Fruit fly (Drosophila melanogaster) whole organism, embryonic: ENCODE results near the gene ebd1.

ENCODE experiments used
- ATbp ChIP-seq: fragments of 200-800 bp; sonication (Bioruptor generic); optimal IDR thresholded peaks from 2 replicates; lab custom pipeline; 2017; ENCODE audit warnings: missing biosample characterization, mild to moderate bottlenecking, missing genetic modification characterization, missing genetic modification reagents
- BEAF-32 ChIP-seq: fragments of 200-800 bp; sonication (Bioruptor generic); optimal IDR thresholded peaks from 3 replicates; lab custom pipeline; 2017; ENCODE audit warnings: missing biosample characterization, missing genetic modification characterization, mild to moderate bottlenecking, moderate library complexity, missing genetic modification reagents
- Bteb2 ChIP-seq: fragments of 200-800 bp; sonication (Bioruptor generic); optimal IDR thresholded peaks from 2 replicates; lab custom pipeline; 2016; ENCODE audit warnings: missing biosample characterization, missing genetic modification characterization
- CG11085 ChIP-seq: fragments of 200-800 bp; sonication (Bioruptor generic); IDR thresholded peaks from 2 replicates; pipeline ENCODE4 v1.3.6; 2022; ENCODE audit warnings: missing biosample characterization, missing genetic modification characterization
- CG11398 ChIP-seq: fragments of 200-800 bp; sonication (Bioruptor generic); optimal IDR thresholded peaks from 2 replicates; lab custom pipeline; 2016; ENCODE audit warnings: missing biosample characterization, missing genetic modification characterization
- CG11504 ChIP-seq: fragments of 200-800 bp; sonication (Bioruptor generic); optimal IDR thresholded peaks from 3 replicates; lab custom pipeline; 2019; ENCODE audit warnings: missing biosample characterization, mild to moderate bottlenecking, missing genetic modification characterization, moderate library complexity
- CG12155 ChIP-seq: fragments of 200-800 bp; sonication (Bioruptor generic); optimal IDR thresholded peaks from 3 replicates; lab custom pipeline; 2016; ENCODE audit warnings: missing biosample characterization, missing genetic modification characterization
- CG1233 ChIP-seq: fragments of 200-800 bp; sonication (Bioruptor generic); optimal IDR thresholded peaks from 4 replicates; lab custom pipeline; 2018; ENCODE audit warnings: missing biosample characterization, mild to moderate bottlenecking, missing genetic modification characterization
- CG13296 ChIP-seq: fragments of 200-800 bp; sonication (Bioruptor generic); optimal IDR thresholded peaks from 3 replicates; lab custom pipeline; 2018; ENCODE audit warnings: missing biosample characterization, mild to moderate bottlenecking, missing genetic modification characterization
- CG13424 ChIP-seq: fragments of 200-800 bp; sonication (Bioruptor generic); optimal IDR thresholded peaks from 2 replicates; lab custom pipeline; 2019; ENCODE audit warnings: missing biosample characterization, mild to moderate bottlenecking, missing genetic modification characterization, moderate library complexity
- CG14050 ChIP-seq: fragments of 200-800 bp; sonication (Bioruptor generic); IDR thresholded peaks from 3 replicates; pipeline ENCODE4 v1.3.6; 2022; ENCODE audit warnings: missing biosample characterization, missing genetic modification characterization
- CG17829 ChIP-seq: fragments of 200-800 bp; optimal IDR thresholded peaks from 2 replicates; lab custom pipeline; 2019; ENCODE audit warnings: missing biosample characterization, mild to moderate bottlenecking, missing genetic modification characterization, moderate library complexity
- CG1832 ChIP-seq: fragments of 200-800 bp; sonication (Bioruptor generic); optimal IDR thresholded peaks from 2 replicates; lab custom pipeline; 2017; ENCODE audit warnings: missing biosample characterization, mild to moderate bottlenecking, missing genetic modification characterization, inconsistent platforms
- CG30020 ChIP-seq: fragments of 200-800 bp; optimal IDR thresholded peaks from 2 replicates; lab custom pipeline; 2019; ENCODE audit warnings: missing biosample characterization, mild to moderate bottlenecking, missing genetic modification characterization, moderate library complexity
- CG32532 ChIP-seq: fragments of 200-800 bp; sonication (Bioruptor generic); IDR thresholded peaks from 2 replicates; pipeline ENCODE4 v1.3.6; 2022; ENCODE audit warnings: missing biosample characterization, missing genetic modification characterization
- CG4617 ChIP-seq: fragments of 200-800 bp; sonication (Bioruptor generic); optimal IDR thresholded peaks from 3 replicates; lab custom pipeline; 2016; ENCODE audit warnings: missing biosample characterization, missing genetic modification characterization, borderline replicate concordance
- CG6272 ChIP-seq: fragments of 200-800 bp; sonication (Bioruptor generic); IDR thresholded peaks from 2 replicates; pipeline ENCODE4 v1.3.6; 2022; ENCODE audit warnings: missing biosample characterization, missing genetic modification characterization
- CG6683 ChIP-seq: fragments of 200-800 bp; sonication (Bioruptor generic); optimal IDR thresholded peaks from 2 replicates; lab custom pipeline; 2017; ENCODE audit warnings: missing biosample characterization, mild to moderate bottlenecking, missing genetic modification characterization, missing genetic modification reagents
- CG6791 ChIP-seq: fragments of 200-800 bp; sonication (Bioruptor generic); IDR thresholded peaks from 3 replicates; pipeline ENCODE4 v1.3.6; 2022; ENCODE audit warnings: missing biosample characterization, missing genetic modification characterization; ENCODE audit not compliant: partially characterized antibody
- CG7271 ChIP-seq: fragments of 200-800 bp; sonication (Bioruptor generic); optimal IDR thresholded peaks from 2 replicates; lab custom pipeline; 2018; ENCODE audit warnings: missing biosample characterization, mild to moderate bottlenecking, missing genetic modification characterization, moderate library complexity
- CG7745 ChIP-seq: fragments of 200-800 bp; sonication (Bioruptor generic); optimal IDR thresholded peaks from 2 replicates; lab custom pipeline; 2018; ENCODE audit warnings: missing biosample characterization, mild to moderate bottlenecking, missing genetic modification characterization, moderate library complexity
- CG7839 ChIP-seq: fragments of 200-800 bp; sonication (Bioruptor generic); optimal IDR thresholded peaks from 3 replicates; lab custom pipeline; 2018; ENCODE audit warnings: missing biosample characterization, mild to moderate bottlenecking, missing genetic modification characterization, moderate library complexity
- CG7987 ChIP-seq: fragments of 200-800 bp; sonication (Bioruptor generic); optimal IDR thresholded peaks from 2 replicates; lab custom pipeline; 2018; ENCODE audit warnings: missing biosample characterization, mild to moderate bottlenecking, missing genetic modification characterization, moderate library complexity
- CG8924 ChIP-seq: fragments of 200-800 bp; optimal IDR thresholded peaks from 3 replicates; lab custom pipeline; 2019; ENCODE audit warnings: missing biosample characterization, mild to moderate bottlenecking, missing genetic modification characterization, moderate library complexity
- CG9609 ChIP-seq: fragments of 200-800 bp; sonication (Bioruptor generic); optimal IDR thresholded peaks from 3 replicates; lab custom pipeline; 2016; ENCODE audit warnings: missing biosample characterization, missing genetic modification characterization
- CG9817 ChIP-seq: fragments of 200-800 bp; sonication (Bioruptor generic); optimal IDR thresholded peaks from 2 replicates; lab custom pipeline; 2018; ENCODE audit warnings: missing biosample characterization, mild to moderate bottlenecking, missing genetic modification characterization, moderate library complexity
- Elba2 ChIP-seq: fragments of 200-800 bp; sonication (Bioruptor generic); optimal IDR thresholded peaks from 3 replicates; lab custom pipeline; 2016; ENCODE audit warnings: missing biosample characterization, missing genetic modification characterization
- GATAe ChIP-seq: fragments of 200-800 bp; sonication (Bioruptor generic); conservative IDR thresholded peaks from 2 replicates; pipeline ENCODE4 v1.3.6; 2022; ENCODE audit warnings: missing biosample characterization, missing genetic modification characterization
- Gug ChIP-seq: fragments of 200-800 bp; sonication (Bioruptor generic); IDR thresholded peaks from 4 replicates; pipeline ENCODE4 v1.3.6; 2022; ENCODE audit warnings: missing biosample characterization, missing genetic modification characterization
- Opbp ChIP-seq: fragments of 200-800 bp; sonication (Bioruptor generic); IDR thresholded peaks from 3 replicates; pipeline ENCODE4 v1.3.6; 2022; ENCODE audit warnings: missing biosample characterization, missing genetic modification characterization; ENCODE audit not compliant: partially characterized antibody
- PHDP ChIP-seq: fragments of 200-800 bp; sonication (Bioruptor generic); optimal IDR thresholded peaks from 3 replicates; lab custom pipeline; 2018; ENCODE audit warnings: missing biosample characterization, mild to moderate bottlenecking, missing genetic modification characterization, moderate library complexity
- Scr ChIP-seq: fragments of 200-800 bp; sonication (Bioruptor generic); IDR thresholded peaks from 2 replicates; pipeline ENCODE4 v1.3.6; 2022; ENCODE audit warnings: missing biosample characterization, missing genetic modification characterization; ENCODE audit not compliant: partially characterized antibody
- al ChIP-seq: fragments of 200-800 bp; sonication (Bioruptor generic); IDR thresholded peaks from 2 replicates; pipeline ENCODE4 v1.3.6; 2022; ENCODE audit warnings: missing biosample characterization, missing genetic modification characterization
- bbx ChIP-seq: fragments of 200-800 bp; sonication (Bioruptor generic); IDR thresholded peaks from 2 replicates; pipeline ENCODE4 v1.3.6; 2022; ENCODE audit warnings: missing biosample characterization, missing genetic modification characterization; ENCODE audit not compliant: partially characterized antibody
- crol ChIP-seq: fragments of 200-800 bp; sonication (Bioruptor generic); IDR thresholded peaks from 2 replicates; pipeline ENCODE4 v1.3.6; 2022; ENCODE audit warnings: missing biosample characterization, missing genetic modification characterization
- da ChIP-seq: fragments of 200-800 bp; sonication (Bioruptor generic); optimal IDR thresholded peaks from 2 replicates; lab custom pipeline; 2016; ENCODE audit warnings: missing biosample characterization, missing genetic modification characterization
- disco-r ChIP-seq: fragments of 200-800 bp; sonication (Bioruptor generic); optimal IDR thresholded peaks from 2 replicates; lab custom pipeline; 2016; ENCODE audit warnings: missing biosample characterization, missing genetic modification characterization
- ems ChIP-seq: fragments of 200-800 bp; sonication (Bioruptor generic); optimal IDR thresholded peaks from 3 replicates; lab custom pipeline; 2016; ENCODE audit warnings: missing biosample characterization, missing genetic modification characterization
- eve ChIP-seq, 2 experiments: fragments of >200 bp; optimal IDR thresholded peaks; 2 replicates each; lab custom pipeline; 2017; ENCODE audit warnings: missing biosample characterization in 2 of 2, missing genetic modification characterization in 2 of 2
- jigr1 ChIP-seq: fragments of 200-800 bp; sonication (Bioruptor generic); IDR thresholded peaks from 3 replicates; pipeline ENCODE4 v1.3.6; 2022; ENCODE audit warnings: missing biosample characterization, missing genetic modification characterization
- jing ChIP-seq: fragments of 200-800 bp; sonication (Bioruptor generic); optimal IDR thresholded peaks from 2 replicates; lab custom pipeline; 2018; ENCODE audit warnings: missing biosample characterization, mild to moderate bottlenecking, missing genetic modification characterization
- jumu ChIP-seq: fragments of 200-800 bp; sonication (Bioruptor generic); optimal IDR thresholded peaks from 3 replicates; lab custom pipeline; 2016; ENCODE audit warnings: missing biosample characterization, missing genetic modification characterization
- mam ChIP-seq: fragments of 200-800 bp; sonication (Bioruptor generic); optimal IDR thresholded peaks from 3 replicates; lab custom pipeline; 2016; ENCODE audit warnings: missing biosample characterization, missing genetic modification characterization
- mld ChIP-seq: fragments of 200-800 bp; sonication (Bioruptor generic); IDR thresholded peaks from 3 replicates; pipeline ENCODE4 v1.3.6; 2022; ENCODE audit warnings: missing biosample characterization, missing genetic modification characterization; ENCODE audit not compliant: partially characterized antibody
- otp ChIP-seq: fragments of 200-800 bp; sonication (Bioruptor generic); IDR thresholded peaks from 3 replicates; pipeline ENCODE4, ENCODE4 v1.3.6; 2022; ENCODE audit warnings: missing biosample characterization, missing genetic modification characterization
- schlank ChIP-seq: fragments of 200-800 bp; sonication (Bioruptor generic); optimal IDR thresholded peaks from 2 replicates; lab custom pipeline; 2018; ENCODE audit warnings: missing biosample characterization, mild to moderate bottlenecking, missing genetic modification characterization
- sob ChIP-seq: fragments of 200-800 bp; sonication (Bioruptor generic); IDR thresholded peaks from 2 replicates; pipeline ENCODE4 v1.3.6; 2022; ENCODE audit warnings: missing biosample characterization, missing genetic modification characterization
- sug ChIP-seq: fragments of 200-800 bp; optimal IDR thresholded peaks from 2 replicates; lab custom pipeline; 2019; ENCODE audit warnings: missing biosample characterization, mild to moderate bottlenecking, missing genetic modification characterization, moderate library complexity
- tin ChIP-seq: fragments of 200-800 bp; sonication (Bioruptor generic); optimal IDR thresholded peaks from 3 replicates; lab custom pipeline; 2016; ENCODE audit warnings: missing biosample characterization, missing genetic modification characterization
- unpg ChIP-seq: fragments of 200-800 bp; sonication (Bioruptor generic); optimal IDR thresholded peaks from 3 replicates; lab custom pipeline; 2018; ENCODE audit warnings: missing biosample characterization, mild to moderate bottlenecking, missing genetic modification characterization, moderate library complexity
- zfh2 ChIP-seq: fragments of 200-800 bp; sonication (Bioruptor generic); optimal IDR thresholded peaks from 2 replicates; lab custom pipeline; 2016; ENCODE audit warnings: missing biosample characterization, missing genetic modification characterization

ebd1 gene

DNA sequence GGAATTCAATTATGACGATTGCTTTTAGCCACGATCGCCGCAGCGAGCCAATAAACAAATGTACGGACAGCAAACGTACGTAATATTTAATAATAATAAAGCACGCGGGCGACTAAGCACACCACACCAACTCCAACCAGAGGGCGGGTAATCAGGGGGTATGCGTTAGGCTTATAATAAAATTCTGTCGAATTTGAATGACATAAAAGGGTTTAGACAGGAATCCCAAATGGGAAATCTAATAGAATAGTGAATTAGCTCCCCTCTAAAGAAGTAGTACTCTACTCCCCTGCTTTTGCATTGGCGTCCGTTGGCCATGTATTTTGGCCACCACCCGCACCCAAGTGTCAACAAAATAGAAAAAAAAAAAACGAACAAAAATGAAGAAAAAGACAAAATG, 37.0 kb upstream of the ebd1 start (continued):
- TF ChIP-seq BEAF-32 (GFP tag; lab: Kevin White, UChicago) (no peak), jing (GFP tag; lab: Kevin White, UChicago) (no peak), GATAe (no peak), jumu (GFP tag; lab: Kevin White, UChicago) (no peak), CG1233 (GFP tag; lab: Kevin White, UChicago) (no peak), disco-r (GFP tag; lab: Kevin White, UChicago) (no peak), CG7839 (peak; percentile 8), tin (GFP tag; lab: Kevin White, UChicago) (no peak), CG9817 (tag; lab: Kevin White, UChicago) (peak; percentile 17), Scr (no peak), CG9609 (no peak), CG6272 (GFP tag; lab: Robert Waterston, UW) (peak; percentile 48; the same call in 1 of the 2 replicates), sob (GFP tag; lab: Robert Waterston, UW) (peak; percentile 49; the same call in 1 of the 2 replicates), CG13424 (peak; percentile 31), Gug (GFP tag; lab: Robert Waterston, UW) (peak; percentile 54; the same call in 3 of the 4 replicates), mam (peak; percentile 7), CG8924 (tag; lab: Kevin White, UChicago) (no peak), crol (GFP tag; lab: Robert Waterston, UW) (no peak), otp (no peak), CG11085 (GFP tag; lab: Robert Waterston, UW) (no peak), CG30020 (no peak), CG11398 (GFP tag; lab: Kevin White, UChicago) (no peak), mld (GFP tag; lab: Robert Waterston, UW) (no peak), CG11504 (peak; percentile 39), CG7745 (tag; lab: Kevin White, UChicago) (no peak), CG4617 (GFP tag; lab: Kevin White, UChicago) (no peak), ems (GFP tag; lab: Kevin White, UChicago) (no peak), jigr1 (GFP tag; lab: Robert Waterston, UW) (no peak), al (GFP tag; lab: Robert Waterston, UW) (0 out of 2 replicates have a peak, but pooled peaks have one; percentile 19), CG7987 (GFP tag; lab: Kevin White, UChicago) (no peak), unpg (GFP tag; lab: Kevin White, UChicago) (peak; percentile 13), CG12155 (GFP tag; lab: Kevin White, UChicago) (no peak), CG7271 (no peak), CG14050 (peak; percentile 26; the same call in 1 of the 3 replicates), Opbp (GFP tag; lab: Robert Waterston, UW) (0 out of 3 replicates have a peak, but pooled peaks have one; percentile 22), Elba2 (GFP tag; lab: Kevin White, UChicago) (no peak), CG17829 (no peak), CG32532 (GFP tag; lab: Robert Waterston, UW) (0 out of 2 replicates have a peak, but pooled peaks have one; percentile 48), ATbp (GFP tag; lab: Kevin White, UChicago) (no peak), CG1832 (no peak), CG6683 (no peak), eve (GFP tag; optimal IDR thresholded peaks at IDR 0.05; lab: Kevin White, UChicago) (no peak), CG6791 (GFP tag; lab: Robert Waterston, UW) (no peak), PHDP (tag; lab: Kevin White, UChicago) (no peak), sug (tag; lab: Kevin White, UChicago) (no peak), zfh2 (GFP tag; lab: Kevin White, UChicago) (peak; percentile 23), schlank (tag; lab: Kevin White, UChicago) (no peak), da (GFP tag; lab: Kevin White, UChicago) (no peak), CG13296 (GFP tag; lab: Kevin White, UChicago) (no peak), Bteb2 (GFP tag; lab: Kevin White, UChicago) (no peak), bbx (no peak)
